Fruit fly (Drosophila melanogaster): Measurements from ENCODE around the gene CG11134.

CG11134 gene

dm6 chrX:13781739-13782502 lies 44.2 kb downstream of the CG11134 start, which contains the start of the genes CtsB and amrt (continued):
- TF ChIP-seq dmrt99B (tag; optimal IDR thresholded peaks at IDR 0.05), result no peak
- TF ChIP-seq tgo (GFP tag; IDR thresholded peaks at IDR 0.05), result 0 out of 3 replicates have a peak, but pooled peaks have one; percentile 28
- TF ChIP-seq CG11560 (tag; IDR thresholded peaks at IDR 0.05), result peak; percentile 46; the same call in 1 of the 3 replicates
- TF ChIP-seq p53 (GFP tag; optimal IDR thresholded peaks at IDR 0.05), result peak; percentile 34
- TF ChIP-seq jumu (GFP tag; optimal IDR thresholded peaks at IDR 0.05), result peak; percentile 54
- TF ChIP-seq NK7.1 (GFP tag; optimal IDR thresholded peaks at IDR 0.05), result no peak
- no peak for TF ChIP-seq CG12236 (GFP tag; optimal IDR thresholded peaks at IDR 0.05)
- TF ChIP-seq kni (GFP tag; optimal IDR thresholded peaks at IDR 0.05), result peak; percentile 58
- TF ChIP-seq CG11093 (GFP tag; IDR thresholded peaks at IDR 0.05), result no peak
- no peak for TF ChIP-seq z (GFP tag; IDR thresholded peaks at IDR 0.05)
- TF ChIP-seq Chrac-16 (GFP tag; optimal IDR thresholded peaks at IDR 0.05), result peak; percentile 44
- TF ChIP-seq Ssrp (tag; optimal IDR thresholded peaks at IDR 0.05), result peak; percentile 10
- TF ChIP-seq CG4707 (GFP tag; optimal IDR thresholded peaks at IDR 0.05), result no peak
- TF ChIP-seq inv (GFP tag; IDR thresholded peaks at IDR 0.05; ENCODE audit: partially characterized antibody), result peak; percentile 82
- no peak; the same call in 1 of the 2 replicates for TF ChIP-seq CG32772 (GFP tag; IDR thresholded peaks at IDR 0.05)
- peak; percentile 53 for TF ChIP-seq E2f2 (GFP tag; IDR thresholded peaks at IDR 0.05)
- peak; percentile 0 for TF ChIP-seq Fer2 (tag; optimal IDR thresholded peaks at IDR 0.05)
- TF ChIP-seq esg (GFP tag; conservative IDR thresholded peaks at IDR 0.05), result 0 out of 2 replicates have a peak, but pooled peaks have one; percentile 7
- no peak for TF ChIP-seq HLHmδ (GFP tag; optimal IDR thresholded peaks at IDR 0.05)
- no peak for TF ChIP-seq fru (optimal IDR thresholded peaks at IDR 0.05)
- TF ChIP-seq nom (GFP tag; optimal IDR thresholded peaks at IDR 0.05), result peak; percentile 86
- peak; percentile 2 for TF ChIP-seq CG4820 (GFP tag; optimal IDR thresholded peaks at IDR 0.05)
- peak; percentile 91 for TF ChIP-seq CG16813 (GFP tag; IDR thresholded peaks at IDR 0.05; ENCODE audit: partially characterized antibody)
- TF ChIP-seq CG6765 (GFP tag; optimal IDR thresholded peaks at IDR 0.05), result no peak
- TF ChIP-seq CG10274 (GFP tag; optimal IDR thresholded peaks at IDR 0.05), result no peak
- TF ChIP-seq Nf-YA (GFP tag; IDR thresholded peaks at IDR 0.05), result no peak
- peak; percentile 42 for TF ChIP-seq CG7839 (tag; optimal IDR thresholded peaks at IDR 0.05)
- no peak for TF ChIP-seq CG11696 (GFP tag; IDR thresholded peaks at IDR 0.05)
- TF ChIP-seq rib (GFP tag; IDR thresholded peaks at IDR 0.05), result no peak
- TF ChIP-seq CG9932 (GFP tag; IDR thresholded peaks at IDR 0.05), result peak; percentile 68
- TF ChIP-seq CG4282 (GFP tag; optimal IDR thresholded peaks at IDR 0.05), result no peak
- peak; percentile 20 for TF ChIP-seq CG1647 (GFP tag; optimal IDR thresholded peaks at IDR 0.05)
- TF ChIP-seq CG8924 (tag; optimal IDR thresholded peaks at IDR 0.05), result peak; percentile 42
- no peak for TF ChIP-seq CG12071 (GFP tag; optimal IDR thresholded peaks at IDR 0.05)
- no peak for TF ChIP-seq ham (GFP tag; IDR thresholded peaks at IDR 0.05)
- no peak for TF ChIP-seq CG17612 (GFP tag; IDR thresholded peaks at IDR 0.05)
- TF ChIP-seq zfh2 (GFP tag; optimal IDR thresholded peaks at IDR 0.05), result peak; percentile 60
- TF ChIP-seq CG17912 (GFP tag; optimal IDR thresholded peaks at IDR 0.05), result no peak
- peak; percentile 68 for TF ChIP-seq CG13775 (GFP tag; optimal IDR thresholded peaks at IDR 0.05)
- peak; percentile 55 for TF ChIP-seq CG4617 (GFP tag; optimal IDR thresholded peaks at IDR 0.05; ENCODE audit: borderline replicate concordance)
- TF ChIP-seq sens (GFP tag), result peak; percentile 92
- TF ChIP-seq Bdp1 (GFP tag; optimal IDR thresholded peaks at IDR 0.05), result peak; percentile 0
- peak; percentile 10 for TF ChIP-seq CG12942 (GFP tag; optimal IDR thresholded peaks at IDR 0.05)
- peak; percentile 39 for TF ChIP-seq Dad (GFP tag; optimal IDR thresholded peaks at IDR 0.05)
- TF ChIP-seq Poxn (GFP tag; IDR thresholded peaks at IDR 0.05), result no peak
- no peak for TF ChIP-seq Lpt (GFP tag; optimal IDR thresholded peaks at IDR 0.05)
- no peak for TF ChIP-seq CG12299 (tag; optimal IDR thresholded peaks at IDR 0.05)
- no peak for TF ChIP-seq toy (GFP tag; IDR thresholded peaks at IDR 0.05)
- TF ChIP-seq CG18476 (GFP tag; optimal IDR thresholded peaks at IDR 0.05), result no peak
- peak; percentile 60 for TF ChIP-seq Fer1 (GFP tag; optimal IDR thresholded peaks at IDR 0.05)
- no peak for TF ChIP-seq ro (GFP tag; IDR thresholded peaks at IDR 0.05)

Data from whole organism, embryonic.